Worm (Caenorhabditis elegans): ENCODE results near the gene eral-1.

ce11 chrII:9614728-9615127 lies 25.2 kb upstream of the eral-1 start, which contains the start of gene hlh-6:
- TF ChIP-seq unc-86 (tag; optimal IDR thresholded peaks at IDR 0.05) (no peak), pag-3 (tag; optimal IDR thresholded peaks at IDR 0.05; ENCODE audit: borderline replicate concordance) (no peak), ceh-2 (tag; optimal IDR thresholded peaks at IDR 0.05) (no peak)

All from whole organism, late embryonic.